Worm (Caenorhabditis elegans) whole organism, young adult: ENCODE data around the gene idpp-11.

Source experiments
- attf-6 ChIP-seq: fragments of 200-800 bp; sonication (Bioruptor generic); IDR thresholded peaks from 2 replicates; pipeline ENCODE4 v1.3.6; 2022; ENCODE audit warnings: missing genetic modification reagents, missing genetic modification characterization, missing compliant biosample characterization
- chd-7 ChIP-seq: sonication (generic microtip); optimal IDR thresholded peaks from 2 replicates; lab custom pipeline; 2016; ENCODE audit warnings: mild to moderate bottlenecking, missing genetic modification characterization, moderate library complexity, missing compliant biosample characterization
- mxl-1 ChIP-seq: sonication (generic microtip); optimal IDR thresholded peaks from 2 replicates; lab custom pipeline; 2016; ENCODE audit warnings: missing genetic modification characterization, missing compliant biosample characterization

DNA sequence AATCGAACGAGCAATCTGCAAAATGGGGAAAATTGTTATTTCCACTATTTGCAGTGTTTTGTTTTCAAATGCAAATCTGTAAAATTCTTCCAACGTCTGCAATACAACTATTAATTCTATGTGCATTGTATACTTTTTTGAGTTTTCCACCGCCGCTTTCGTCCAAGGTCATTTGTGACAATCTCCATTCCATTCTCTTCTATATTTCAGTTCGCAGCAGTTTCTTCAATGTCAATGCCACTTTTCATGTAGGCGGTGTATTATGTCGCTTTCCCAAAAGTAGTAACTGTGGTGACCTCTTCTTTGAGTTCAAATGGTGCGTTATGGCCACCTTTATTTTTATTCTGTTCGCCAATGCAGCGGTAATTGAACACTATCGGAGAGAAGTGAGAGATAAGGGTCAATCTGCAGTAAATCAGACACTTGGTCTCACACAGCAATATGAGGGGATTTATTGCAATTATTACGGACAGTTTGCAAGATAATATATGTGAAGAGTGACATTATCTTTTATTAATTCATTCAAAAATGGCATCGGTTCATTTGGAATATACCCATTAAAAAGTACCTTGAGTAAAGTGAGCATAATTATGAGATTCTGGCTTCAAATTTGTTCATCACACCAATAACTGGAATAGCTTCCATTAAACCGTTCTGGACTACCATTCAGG, 15.6 kb upstream of the idpp-11 start:
- no peak for TF ChIP-seq mxl-1 (tag; lab: Kevin White, UChicago)
- no peak for TF ChIP-seq attf-6 (GFP tag; lab: Robert Waterston, UW)
- TF ChIP-seq chd-7 (tag; lab: Kevin White, UChicago) = no peak
